Worm (Caenorhabditis elegans) whole organism, late embryonic: ENCODE results near the gene sru-38.

Experiments used
- T23F11.4 ChIP-seq: fragments of 200-800 bp; sonication (Bioruptor generic); optimal IDR thresholded peaks from 2 replicates; lab custom pipeline; 2018; ENCODE audit warnings: mild to moderate bottlenecking, missing genetic modification characterization, missing compliant biosample characterization
- Y22D7AL.16 ChIP-seq: sonication (generic microtip); optimal IDR thresholded peaks from 2 replicates; lab custom pipeline; 2016; ENCODE audit warnings: missing genetic modification characterization, missing compliant biosample characterization
- ahr-1 ChIP-seq: sonication (generic microtip); optimal IDR thresholded peaks from 2 replicates; lab custom pipeline; 2016; ENCODE audit warnings: missing genetic modification characterization, missing compliant biosample characterization
- ama-1 ChIP-seq: fragments of 150-350 bp; optimal IDR thresholded peaks from 2 replicates; lab custom pipeline; 2014
- ceh-14 ChIP-seq: sonication (generic microtip); optimal IDR thresholded peaks from 2 replicates; lab custom pipeline; 2016; ENCODE audit warnings: missing genotype, missing genetic modification characterization, missing compliant biosample characterization
- ceh-2 ChIP-seq: sonication (generic microtip); optimal IDR thresholded peaks from 2 replicates; lab custom pipeline; 2016; ENCODE audit warnings: missing genotype, missing genetic modification characterization, missing compliant biosample characterization
- ceh-24 ChIP-seq: sonication (generic microtip); optimal IDR thresholded peaks from 2 replicates; lab custom pipeline; 2016; ENCODE audit warnings: mild to moderate bottlenecking, missing genetic modification characterization, missing compliant biosample characterization
- ceh-31 ChIP-seq: sonication (generic microtip); optimal IDR thresholded peaks from 2 replicates; lab custom pipeline; 2016; ENCODE audit warnings: missing genetic modification characterization, missing compliant biosample characterization
- ceh-45 ChIP-seq: fragments of 200-800 bp; sonication (Bioruptor generic); IDR thresholded peaks from 2 replicates; pipeline ENCODE4 v1.3.6; 2022; ENCODE audit warnings: missing genetic modification reagents, missing genetic modification characterization, missing compliant biosample characterization
- ceh-48 ChIP-seq: sonication (generic microtip); optimal IDR thresholded peaks from 2 replicates; lab custom pipeline; 2016; ENCODE audit warnings: missing genetic modification characterization, inconsistent platforms, missing compliant biosample characterization
- ceh-6 ChIP-seq: fragments of 200-800 bp; sonication (Bioruptor generic); optimal IDR thresholded peaks from 2 replicates; lab custom pipeline; 2018; ENCODE audit warnings: mild to moderate bottlenecking, missing genetic modification characterization, missing compliant biosample characterization
- ceh-9 ChIP-seq: sonication (generic microtip); optimal IDR thresholded peaks from 2 replicates; lab custom pipeline; 2016; ENCODE audit warnings: mild to moderate bottlenecking, missing genetic modification characterization, inconsistent platforms, missing compliant biosample characterization
- che-1 ChIP-seq: sonication (generic microtip); optimal IDR thresholded peaks from 2 replicates; lab custom pipeline; 2016; ENCODE audit warnings: mild to moderate bottlenecking, missing genetic modification characterization, missing compliant biosample characterization
- dmd-4 ChIP-seq: sonication (generic microtip); optimal IDR thresholded peaks from 2 replicates; lab custom pipeline; 2016; ENCODE audit warnings: borderline replicate concordance, missing genetic modification characterization, missing compliant biosample characterization
- dve-1 ChIP-seq: sonication (generic microtip); optimal IDR thresholded peaks from 2 replicates; lab custom pipeline; 2017; ENCODE audit warnings: antibody characterized with exemption, mild to moderate bottlenecking, missing genetic modification characterization, missing compliant biosample characterization
- elt-4 ChIP-seq: sonication (generic microtip); optimal IDR thresholded peaks from 2 replicates; lab custom pipeline; 2016; ENCODE audit warnings: missing genetic modification characterization, missing compliant biosample characterization
- ets-4 ChIP-seq: sonication (generic microtip); optimal IDR thresholded peaks from 2 replicates; lab custom pipeline; 2016; ENCODE audit warnings: missing genetic modification characterization, missing compliant biosample characterization
- eyg-1 ChIP-seq: sonication (generic microtip); optimal IDR thresholded peaks from 2 replicates; lab custom pipeline; 2016; ENCODE audit warnings: missing genotype, missing genetic modification characterization, missing compliant biosample characterization
- fax-1 ChIP-seq: sonication (generic microtip); optimal IDR thresholded peaks from 2 replicates; lab custom pipeline; 2016; ENCODE audit warnings: missing genotype, missing genetic modification characterization, missing compliant biosample characterization
- fkh-10 ChIP-seq: fragments of 150-350 bp; optimal IDR thresholded peaks from 2 replicates; lab custom pipeline; 2014; ENCODE audit warnings: missing biosample characterization, missing genetic modification reagents, missing genetic modification characterization
- hlh-13 ChIP-seq: fragments of 200-800 bp; sonication (Bioruptor generic); optimal IDR thresholded peaks from 2 replicates; lab custom pipeline; 2018; ENCODE audit warnings: mild to moderate bottlenecking, missing genetic modification characterization, missing compliant biosample characterization
- hlh-15 ChIP-seq: sonication (generic microtip); optimal IDR thresholded peaks from 2 replicates; lab custom pipeline; 2016; ENCODE audit warnings: missing genetic modification characterization, missing compliant biosample characterization
- hlh-30 ChIP-seq: sonication (generic microtip); optimal IDR thresholded peaks from 2 replicates; lab custom pipeline; 2017; ENCODE audit warnings: antibody characterized with exemption, missing genetic modification characterization, missing compliant biosample characterization; ENCODE audit not compliant: insufficient read depth
- hlh-6 ChIP-seq: sonication (generic microtip); optimal IDR thresholded peaks from 2 replicates; lab custom pipeline; 2016; ENCODE audit warnings: missing genotype, missing genetic modification characterization, missing compliant biosample characterization
- hlh-8 ChIP-seq: sonication (generic microtip); optimal IDR thresholded peaks from 2 replicates; lab custom pipeline; 2016; ENCODE audit warnings: missing genotype, missing genetic modification characterization, missing compliant biosample characterization
- lin-11 ChIP-seq: fragments of 200-800 bp; sonication (Bioruptor generic); optimal IDR thresholded peaks from 2 replicates; lab custom pipeline; 2018; ENCODE audit warnings: mild to moderate bottlenecking, missing genetic modification characterization, missing compliant biosample characterization
- nfya-1 ChIP-seq: sonication (generic microtip); optimal IDR thresholded peaks from 2 replicates; lab custom pipeline; 2017; ENCODE audit warnings: missing genetic modification characterization, mild to moderate bottlenecking, missing compliant biosample characterization, antibody characterized with exemption, moderate library complexity
- nhr-11 ChIP-seq: fragments of 150-350 bp; optimal IDR thresholded peaks from 2 replicates; lab custom pipeline; 2014; ENCODE audit warnings: missing biosample characterization, missing genetic modification characterization
- npax-4 ChIP-seq: sonication (generic microtip); optimal IDR thresholded peaks from 2 replicates; lab custom pipeline; 2016; ENCODE audit warnings: missing genetic modification characterization, missing compliant biosample characterization
- pag-3 ChIP-seq: sonication (generic microtip); optimal IDR thresholded peaks from 2 replicates; lab custom pipeline; 2016; ENCODE audit warnings: missing compliant biosample characterization, missing genetic modification characterization, borderline replicate concordance
- pat-9 ChIP-seq: fragments of 200-800 bp; sonication (Bioruptor generic); optimal IDR thresholded peaks from 2 replicates; lab custom pipeline; 2018; ENCODE audit warnings: mild to moderate bottlenecking, missing genetic modification characterization, moderate library complexity, missing compliant biosample characterization
- pax-1 ChIP-seq: fragments of 150-350 bp; optimal IDR thresholded peaks from 2 replicates; lab custom pipeline; 2014; ENCODE audit warnings: missing biosample characterization, missing genetic modification characterization
- pha-2 ChIP-seq: sonication (generic microtip); optimal IDR thresholded peaks from 2 replicates; lab custom pipeline; 2017; ENCODE audit warnings: mild to moderate bottlenecking, missing genetic modification characterization, missing compliant biosample characterization
- ref-2 ChIP-seq: sonication (generic microtip); optimal IDR thresholded peaks from 2 replicates; lab custom pipeline; 2016; ENCODE audit warnings: missing genetic modification characterization, missing compliant biosample characterization
- rnt-1 ChIP-seq: sonication (generic microtip); optimal IDR thresholded peaks from 2 replicates; lab custom pipeline; 2016; ENCODE audit warnings: missing genetic modification characterization, missing compliant biosample characterization
- sdc-2 ChIP-seq: sonication (generic microtip); optimal IDR thresholded peaks from 2 replicates; lab custom pipeline; 2016; ENCODE audit warnings: missing genotype, missing genetic modification characterization, missing compliant biosample characterization
- sox-4 ChIP-seq: sonication (generic microtip); optimal IDR thresholded peaks from 2 replicates; lab custom pipeline; 2017; ENCODE audit warnings: mild to moderate bottlenecking, missing genetic modification characterization, inconsistent platforms, missing compliant biosample characterization
- syd-9 ChIP-seq: sonication (generic microtip); optimal IDR thresholded peaks from 2 replicates; lab custom pipeline; 2016; ENCODE audit warnings: mild to moderate bottlenecking, missing genetic modification characterization, moderate library complexity, missing compliant biosample characterization
- tbx-2 ChIP-seq: sonication (generic microtip); optimal IDR thresholded peaks from 2 replicates; lab custom pipeline; 2016; ENCODE audit warnings: missing genetic modification characterization, missing compliant biosample characterization
- unc-3 ChIP-seq, 2 experiments: fragments of 200-800 bp in 1 of 2; sonication (Bioruptor generic) in 1 of 2; sonication (generic microtip) in 1 of 2; conservative IDR thresholded peaks in 1 of 2; optimal IDR thresholded peaks in 1 of 2; 2 replicates each; pipeline versions ENCODE4 v1.3.6 to Lab custom; 2016 to 2022; ENCODE audit warnings: missing compliant biosample characterization in 2 of 2, missing genetic modification characterization in 2 of 2, missing genetic modification reagents in 1 of 2
- unc-42 ChIP-seq: sonication (generic microtip); optimal IDR thresholded peaks from 2 replicates; lab custom pipeline; 2016; ENCODE audit warnings: missing genotype, missing genetic modification characterization, missing compliant biosample characterization
- unc-86 ChIP-seq: sonication (generic microtip); optimal IDR thresholded peaks from 2 replicates; lab custom pipeline; 2016; ENCODE audit warnings: missing genetic modification characterization, missing compliant biosample characterization
- zip-5 ChIP-seq: sonication (generic microtip); optimal IDR thresholded peaks from 2 replicates; lab custom pipeline; 2016; ENCODE audit warnings: missing genetic modification characterization, missing compliant biosample characterization

sru-38 gene

DNA sequence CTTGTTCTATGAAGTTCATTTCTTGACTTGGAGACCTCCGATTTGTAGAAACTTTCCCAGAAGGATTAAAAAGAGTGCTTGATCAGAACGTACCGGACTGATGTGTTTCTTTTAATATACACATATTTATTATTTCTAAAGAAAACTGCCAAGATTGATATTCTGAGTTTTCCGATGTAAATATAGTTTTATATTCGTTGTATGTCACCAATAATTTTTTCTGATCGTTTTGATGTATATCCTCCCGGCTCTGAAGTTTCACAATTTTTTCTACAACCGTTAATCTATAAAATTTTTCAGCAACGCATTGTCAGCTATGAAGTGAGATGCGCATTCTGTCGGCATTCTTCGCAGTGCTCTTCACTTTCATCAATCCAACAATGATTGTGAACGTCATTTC is 39.3 kb downstream of the sru-38 start, which contains the start of gene F46B6.9:
Gene F46B6.9, plus strand, starts transcription at position 301 of the 400 bp plus-strand sequence.
- TF ChIP-seq ceh-9 (no peak), hlh-13 (no peak), eyg-1 (no peak), fax-1 (tag; lab: Kevin White, UChicago) (no peak), rnt-1 (tag; lab: Kevin White, UChicago) (no peak), pax-1 (no peak), zip-5 (no peak), unc-86 (no peak), syd-9 (tag; lab: Kevin White, UChicago) (no peak), hlh-30 (tag; lab: Kevin White, UChicago) (no peak), ceh-6 (GFP tag; lab: Kevin White, UChicago) (no peak), T23F11.4 (GFP tag; lab: Kevin White, UChicago) (no peak), che-1 (tag; lab: Kevin White, UChicago) (no peak), unc-42 (tag; lab: Kevin White, UChicago) (no peak), Y22D7AL.16 (tag; lab: Kevin White, UChicago) (no peak), ceh-31 (no peak), sdc-2 (tag; lab: Kevin White, UChicago) (no peak), tbx-2 (tag; lab: Kevin White, UChicago) (no peak)
- TF ChIP-seq, all 69 proteins: peak for 0

DNA sequence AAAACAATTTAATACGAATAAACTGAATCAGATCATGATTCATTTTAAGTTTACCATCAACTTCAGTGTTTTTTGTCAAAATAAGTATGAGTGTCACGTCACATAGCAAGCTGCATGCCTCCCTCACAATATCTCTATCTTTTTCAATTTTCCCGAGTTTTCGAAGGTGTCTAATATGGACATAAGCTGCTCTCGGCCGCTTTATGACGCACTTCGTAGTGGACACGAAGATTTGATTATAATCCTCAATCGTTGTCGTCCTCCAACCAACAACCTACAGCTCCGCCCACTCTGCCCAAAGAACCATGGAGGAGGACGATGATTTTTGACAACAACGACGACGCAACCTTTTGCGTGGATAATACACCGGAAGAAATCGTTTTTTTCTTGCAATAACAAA is 39.8 kb downstream of the sru-38 start:
- TF ChIP-seq hlh-15 (tag; lab: Kevin White, UChicago) = no peak
- TF ChIP-seq unc-3 (GFP tag; conservative IDR thresholded peaks at IDR 0.05; lab: Robert Waterston, UW) = no peak
- TF ChIP-seq unc-3 (tag; optimal IDR thresholded peaks at IDR 0.05; lab: Kevin White, UChicago) = no peak
- no peak for TF ChIP-seq lin-11 (tag; lab: Kevin White, UChicago)
- TF ChIP-seq dmd-4 (tag; lab: Kevin White, UChicago) = no peak
- peak; percentile 37 for TF ChIP-seq unc-42 (tag; lab: Kevin White, UChicago)
- no peak for TF ChIP-seq ceh-48 (tag; lab: Kevin White, UChicago)
- no peak for TF ChIP-seq pat-9 (tag; lab: Kevin White, UChicago)

DNA sequence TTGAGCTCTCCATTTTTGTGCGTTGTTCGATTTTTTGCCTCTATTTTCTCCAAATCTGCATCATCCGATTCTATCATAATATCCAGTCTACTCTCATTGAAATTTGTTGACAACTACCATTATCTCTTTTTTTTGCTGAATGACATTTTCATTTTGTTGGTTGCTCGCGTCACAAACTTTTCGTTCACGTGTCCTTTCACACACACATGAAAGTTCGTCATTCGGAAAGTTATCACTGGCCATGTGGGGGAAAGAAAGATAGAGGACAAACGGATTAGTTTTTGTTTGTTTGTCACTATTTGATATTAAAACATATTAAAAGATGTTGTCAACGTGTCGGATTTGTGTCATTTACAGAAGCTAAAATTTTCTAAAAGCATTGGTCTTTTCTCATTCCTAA is 40.8 kb downstream of the sru-38 start:
- TF ChIP-seq fkh-10 (GFP tag; lab: Kevin White, UChicago) (no peak), ceh-45 (no peak), sox-4 (no peak), sdc-2 (tag; lab: Kevin White, UChicago) (no peak), nfya-1 (tag; lab: Kevin White, UChicago) (no peak), pag-3 (no peak), hlh-30 (tag; lab: Kevin White, UChicago) (no peak), ceh-2 (tag; lab: Kevin White, UChicago) (no peak), pha-2 (tag; lab: Kevin White, UChicago) (no peak)
- TF ChIP-seq, all 69 proteins: peak for 0

DNA sequence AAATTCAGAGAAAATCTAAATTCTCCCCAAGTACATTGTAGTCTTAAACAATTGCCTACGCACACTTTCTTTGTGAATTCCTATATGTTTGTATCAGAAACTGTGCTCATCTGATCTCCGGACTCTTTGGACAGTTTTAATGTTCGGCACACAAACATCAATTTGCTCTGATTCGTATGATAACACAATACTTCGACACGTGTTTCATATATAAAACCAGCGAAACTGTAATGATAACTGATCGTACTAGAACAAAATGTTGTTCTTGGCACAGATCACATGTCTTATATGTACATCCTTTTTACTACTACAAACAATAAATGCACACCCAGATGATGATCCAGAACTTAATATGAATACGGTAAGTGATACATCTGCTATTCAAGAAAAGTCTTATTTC is 44.5 kb downstream of the sru-38 start, which contains the start of gene lipl-2:
Gene lipl-2, plus strand, starts transcription at position 236 of the 400 bp plus-strand sequence.
- TF ChIP-seq hlh-8 (tag; lab: Kevin White, UChicago) (no peak), nhr-11 (tag; lab: Kevin White, UChicago) (no peak), npax-4 (no peak), ama-1 (lab: Kevin White, UChicago) (no peak), ets-4 (no peak), ceh-45 (no peak), ceh-14 (no peak), unc-3 (GFP tag; conservative IDR thresholded peaks at IDR 0.05; lab: Robert Waterston, UW) (no peak), unc-3 (tag; optimal IDR thresholded peaks at IDR 0.05; lab: Kevin White, UChicago) (no peak), sdc-2 (tag; lab: Kevin White, UChicago) (no peak), rnt-1 (tag; lab: Kevin White, UChicago) (no peak), hlh-13 (no peak), elt-4 (tag; lab: Kevin White, UChicago) (no peak), ahr-1 (tag; lab: Kevin White, UChicago) (no peak), ceh-24 (tag; lab: Kevin White, UChicago) (no peak), hlh-6 (tag; lab: Kevin White, UChicago) (no peak), unc-42 (tag; lab: Kevin White, UChicago) (no peak), ref-2 (tag; lab: Kevin White, UChicago) (no peak), unc-86 (no peak), ceh-31 (no peak), dve-1 (tag; lab: Kevin White, UChicago) (no peak)
